Worm (Caenorhabditis elegans) whole organism, L1 larva: ENCODE results near the gene F22F1.2.

ENCODE experiments used
- C16A3.4 ChIP-seq: fragments of 150-350 bp; optimal IDR thresholded peaks from 2 replicates; lab custom pipeline; 2014; ENCODE audit warnings: missing biosample characterization, missing genetic modification characterization
- Y116A8C.19 ChIP-seq: sonication (generic microtip); optimal IDR thresholded peaks from 2 replicates; lab custom pipeline; 2016; ENCODE audit warnings: missing compliant biosample characterization, missing genetic modification characterization, borderline replicate concordance
- alr-1 ChIP-seq: fragments of 200-800 bp; sonication (Bioruptor generic); optimal IDR thresholded peaks from 2 replicates; lab custom pipeline; 2018; ENCODE audit warnings: borderline replicate concordance, mild to moderate bottlenecking, missing genetic modification characterization, missing compliant biosample characterization
- ama-1 ChIP-seq: fragments of 150-350 bp; optimal IDR thresholded peaks from 2 replicates; lab custom pipeline; 2014
- ceh-63 ChIP-seq: fragments of 200-800 bp; sonication (Bioruptor generic); optimal IDR thresholded peaks from 2 replicates; lab custom pipeline; 2018; ENCODE audit warnings: mild to moderate bottlenecking, missing genetic modification characterization, missing compliant biosample characterization
- ceh-8 ChIP-seq: fragments of 200-800 bp; sonication (Bioruptor generic); optimal IDR thresholded peaks from 2 replicates; lab custom pipeline; 2018; ENCODE audit warnings: mild to moderate bottlenecking, missing genetic modification characterization, moderate library complexity, missing compliant biosample characterization
- ceh-82 ChIP-seq, 3 experiments: fragments of 150-350 bp in 1 of 3; sonication (generic microtip) in 2 of 3; optimal IDR thresholded peaks; 2 replicates each; lab custom pipeline; 2014 to 2017; ENCODE audit warnings: missing biosample characterization in 3 of 3, missing genetic modification characterization in 3 of 3
- ceh-88 ChIP-seq: fragments of 200-800 bp; sonication (Bioruptor generic); IDR thresholded peaks from 2 replicates; pipeline ENCODE4 v1.3.6; 2022; ENCODE audit warnings: missing genetic modification characterization, missing compliant biosample characterization
- ces-1 ChIP-seq: fragments of 150-350 bp; optimal IDR thresholded peaks from 2 replicates; lab custom pipeline; 2014; ENCODE audit warnings: missing biosample characterization, missing genetic modification reagents, missing genetic modification characterization
- efl-1 ChIP-seq, 4 experiments: fragments of 150-350 bp; optimal IDR thresholded peaks in 3 of 4; peaks in 1 of 4; 1 replicate in 1 of 4; 2 replicates in 3 of 4; lab custom pipeline; 2014; ENCODE audit warnings: missing biosample characterization in 2 of 4, missing genetic modification characterization in 2 of 4, missing genetic modification reagents in 2 of 4
- efl-3 ChIP-seq: fragments of 200-800 bp; sonication (Bioruptor generic); optimal IDR thresholded peaks from 2 replicates; lab custom pipeline; 2018; ENCODE audit warnings: mild to moderate bottlenecking, missing genetic modification characterization, missing compliant biosample characterization
- fkh-8 ChIP-seq: sonication (generic microtip); optimal IDR thresholded peaks from 2 replicates; lab custom pipeline; 2016; ENCODE audit warnings: mild to moderate bottlenecking, missing genetic modification characterization, missing compliant biosample characterization
- grh-1 ChIP-seq: fragments of 200-800 bp; sonication (Bioruptor generic); IDR thresholded peaks from 2 replicates; pipeline ENCODE4 v1.3.6; 2022; ENCODE audit warnings: missing genetic modification reagents, missing genetic modification characterization, missing compliant biosample characterization
- hlh-17 ChIP-seq: fragments of 200-800 bp; sonication (Bioruptor generic); optimal IDR thresholded peaks from 2 replicates; lab custom pipeline; 2018; ENCODE audit warnings: missing genetic modification characterization, mild to moderate bottlenecking, missing compliant biosample characterization, moderate library complexity, borderline replicate concordance
- hlh-4 ChIP-seq: sonication (generic microtip); optimal IDR thresholded peaks from 2 replicates; lab custom pipeline; 2016; ENCODE audit warnings: mild to moderate bottlenecking, missing genetic modification characterization, missing compliant biosample characterization
- jun-1 ChIP-seq: fragments of 150-350 bp; optimal IDR thresholded peaks from 2 replicates; lab custom pipeline; 2014; ENCODE audit warnings: missing biosample characterization, missing genetic modification reagents, missing genetic modification characterization
- lin-13 ChIP-seq: fragments of 150-350 bp; optimal IDR thresholded peaks from 2 replicates; lab custom pipeline; 2014; ENCODE audit warnings: missing biosample characterization, missing genetic modification reagents, missing genetic modification characterization
- lin-14 ChIP-seq: fragments of 200-800 bp; sonication (Bioruptor generic); optimal IDR thresholded peaks from 2 replicates; lab custom pipeline; 2018; ENCODE audit warnings: mild to moderate bottlenecking, missing genetic modification characterization, moderate library complexity, missing compliant biosample characterization
- lin-35 ChIP-seq, 2 experiments: fragments of 150-350 bp; optimal IDR thresholded peaks; 2 replicates each; lab custom pipeline; 2014; ENCODE audit warnings: missing biosample characterization in 2 of 2, missing genetic modification characterization in 2 of 2, missing genetic modification reagents in 2 of 2
- lsy-2 ChIP-seq, 2 experiments: fragments of 150-350 bp; optimal IDR thresholded peaks; 2 replicates each; lab custom pipeline; 2014; ENCODE audit warnings: missing biosample characterization in 2 of 2, missing genetic modification characterization in 2 of 2
- mdl-1 ChIP-seq, 2 experiments: fragments of 150-350 bp; optimal IDR thresholded peaks; 2 replicates each; lab custom pipeline; 2014 to 2017; ENCODE audit warnings: missing biosample characterization in 2 of 2, missing genetic modification characterization in 2 of 2, inconsistent platforms in 1 of 2
- mef-2 ChIP-seq: fragments of 150-350 bp; optimal IDR thresholded peaks from 2 replicates; lab custom pipeline; 2014; ENCODE audit warnings: missing biosample characterization, missing genetic modification characterization
- mep-1 ChIP-seq: fragments of 150-350 bp; optimal IDR thresholded peaks from 2 replicates; lab custom pipeline; 2014; ENCODE audit warnings: missing biosample characterization, missing genetic modification characterization
- nhr-19 ChIP-seq: fragments of 200-800 bp; sonication (Bioruptor generic); conservative IDR thresholded peaks from 2 replicates; pipeline ENCODE4 v1.3.6; 2022; ENCODE audit warnings: missing genetic modification characterization, missing compliant biosample characterization
- nhr-20 ChIP-seq: sonication (generic microtip); optimal IDR thresholded peaks from 2 replicates; lab custom pipeline; 2016; ENCODE audit warnings: mild to moderate bottlenecking, missing genetic modification characterization, missing compliant biosample characterization
- nhr-28 ChIP-seq: fragments of 150-350 bp; optimal IDR thresholded peaks from 2 replicates; lab custom pipeline; 2014; ENCODE audit warnings: missing biosample characterization, missing genetic modification characterization
- nhr-47 ChIP-seq: sonication (generic microtip); optimal IDR thresholded peaks from 2 replicates; lab custom pipeline; 2016; ENCODE audit warnings: mild to moderate bottlenecking, missing genetic modification characterization, moderate library complexity, missing compliant biosample characterization
- nhr-71 ChIP-seq: sonication (generic microtip); optimal IDR thresholded peaks from 2 replicates; lab custom pipeline; 2016; ENCODE audit warnings: mild to moderate bottlenecking, missing genetic modification characterization, moderate library complexity, missing compliant biosample characterization
- nhr-77 ChIP-seq: fragments of 150-350 bp; optimal IDR thresholded peaks from 2 replicates; lab custom pipeline; 2014; ENCODE audit warnings: missing biosample characterization, missing genetic modification characterization
- nhr-85 ChIP-seq: sonication (generic microtip); peaks from one replicate; lab custom pipeline; 2016; ENCODE audit warnings: missing genetic modification characterization, inconsistent platforms, missing compliant biosample characterization
- pax-3 ChIP-seq: fragments of 200-800 bp; sonication (Bioruptor generic); optimal IDR thresholded peaks from 2 replicates; lab custom pipeline; 2018; ENCODE audit warnings: mild to moderate bottlenecking, missing genetic modification characterization, moderate library complexity, missing compliant biosample characterization
- rnt-1 ChIP-seq: sonication (generic microtip); optimal IDR thresholded peaks from 2 replicates; lab custom pipeline; 2016; ENCODE audit warnings: mild to moderate bottlenecking, missing genetic modification characterization, moderate library complexity, missing compliant biosample characterization
- skn-1 ChIP-seq: fragments of 150-350 bp; optimal IDR thresholded peaks from 2 replicates; lab custom pipeline; 2014; ENCODE audit warnings: missing biosample characterization, missing genetic modification characterization
- snu-23 ChIP-seq: sonication (generic microtip); optimal IDR thresholded peaks from 2 replicates; lab custom pipeline; 2016; ENCODE audit warnings: missing genetic modification characterization, missing compliant biosample characterization
- sox-4 ChIP-seq: sonication (generic microtip); optimal IDR thresholded peaks from 2 replicates; lab custom pipeline; 2016; ENCODE audit warnings: missing genetic modification characterization, missing compliant biosample characterization
- sptf-1 ChIP-seq: fragments of 150-350 bp; optimal IDR thresholded peaks from 2 replicates; lab custom pipeline; 2014; ENCODE audit warnings: missing biosample characterization, missing genetic modification characterization
- sup-37 ChIP-seq: fragments of 200-800 bp; sonication (Bioruptor generic); optimal IDR thresholded peaks from 2 replicates; lab custom pipeline; 2018; ENCODE audit warnings: mild to moderate bottlenecking, missing genetic modification characterization, missing compliant biosample characterization
- swsn-7 ChIP-seq: sonication (generic microtip); optimal IDR thresholded peaks from 2 replicates; lab custom pipeline; 2016; ENCODE audit warnings: missing genetic modification characterization, missing compliant biosample characterization
- tbx-2 ChIP-seq: sonication (generic microtip); optimal IDR thresholded peaks from 2 replicates; lab custom pipeline; 2016; ENCODE audit warnings: missing genetic modification characterization, missing compliant biosample characterization
- tlp-1 ChIP-seq: fragments of 150-350 bp; optimal IDR thresholded peaks from 2 replicates; lab custom pipeline; 2014; ENCODE audit warnings: missing biosample characterization, missing genetic modification characterization
- unc-86 ChIP-seq: sonication (generic microtip); optimal IDR thresholded peaks from 2 replicates; lab custom pipeline; 2016; ENCODE audit warnings: missing genetic modification characterization, missing compliant biosample characterization
- unc-98 ChIP-seq: fragments of 200-800 bp; sonication (Bioruptor generic); IDR thresholded peaks from 2 replicates; pipeline ENCODE4 v1.3.6; 2022; ENCODE audit warnings: missing genetic modification characterization, missing compliant biosample characterization
- xbp-1 ChIP-seq: sonication (generic microtip); optimal IDR thresholded peaks from 2 replicates; lab custom pipeline; 2016; ENCODE audit warnings: missing genetic modification characterization, missing compliant biosample characterization
- ztf-11 ChIP-seq, 2 experiments: sonication (generic microtip); optimal IDR thresholded peaks; 2 replicates each; lab custom pipeline; 2016 to 2017; ENCODE audit warnings: missing genetic modification characterization in 2 of 2, missing biosample characterization in 1 of 2, missing compliant biosample characterization in 1 of 2
- ztf-4 ChIP-seq: fragments of 150-350 bp; optimal IDR thresholded peaks from 2 replicates; lab custom pipeline; 2014; ENCODE audit warnings: missing biosample characterization, missing genetic modification characterization

Gene F22F1.2

ce11 chrX:8160016-8160415 is 9.5 kb upstream of the F22F1.2 start (continued):
- TF ChIP-seq snu-23 (GFP tag; lab: Kevin White, UChicago), result peak; percentile 50
- TF ChIP-seq Y116A8C.19 (tag; lab: Kevin White, UChicago), result no peak
- TF ChIP-seq swsn-7, result peak; percentile 53
- peak; percentile 34 for TF ChIP-seq skn-1 (tag; lab: Kevin White, UChicago)
- TF ChIP-seq tbx-2 (tag; lab: Kevin White, UChicago), result peak; percentile 29
- TF ChIP-seq ceh-88 (GFP tag; lab: Robert Waterston, UW), result no peak
- TF ChIP-seq nhr-85 (tag; lab: Kevin White, UChicago), result peak; percentile 81
- no peak for TF ChIP-seq ztf-4 (tag; lab: Kevin White, UChicago)

- TF ChIP-seq nhr-71 (tag; lab: Kevin White, UChicago) (peak; percentile 65), nhr-28 (tag; lab: Kevin White, UChicago) (no peak), hlh-17 (no peak), tlp-1 (tag; lab: Kevin White, UChicago) (no peak), nhr-20 (tag; lab: Kevin White, UChicago) (peak; percentile 26), nhr-85 (tag; lab: Kevin White, UChicago) (peak; percentile 74), snu-23 (GFP tag; lab: Kevin White, UChicago) (peak; percentile 41), ama-1 (peak; percentile 30), efl-3 (GFP tag; lab: Kevin White, UChicago) (no peak), fkh-8 (tag; lab: Kevin White, UChicago) (peak; percentile 22), mdl-1 (tag; optimal IDR thresholded peaks at IDR 0.05; lab: Kevin White, UChicago) (no peak), sox-4 (peak; percentile 11), jun-1 (peak; percentile 9), mep-1 (peak; percentile 14), tbx-2 (tag; lab: Kevin White, UChicago) (peak; percentile 51), efl-1 (optimal IDR thresholded peaks at IDR 0.05; lab: Kevin White, UChicago) (no peak), efl-1 (GFP tag; optimal IDR thresholded peaks at IDR 0.05 in 1 of 2; lab: Kevin White, UChicago) (peak in 1 of 2 experiments; percentile 16), pax-3 (tag; lab: Kevin White, UChicago) (no peak), nhr-77 (tag; lab: Kevin White, UChicago) (no peak), ztf-11 (tag; optimal IDR thresholded peaks at IDR 0.05; lab: Kevin White, UChicago) (peak in 1 of 2 experiments; percentile 6), unc-86 (tag; lab: Kevin White, UChicago) (peak; percentile 54), swsn-7 (peak; percentile 89), rnt-1 (tag; lab: Kevin White, UChicago) (peak; percentile 63), hlh-4 (tag; lab: Kevin White, UChicago) (no peak), ceh-82 (tag; optimal IDR thresholded peaks at IDR 0.05; lab: Kevin White, UChicago) (peak in 1 of 3 experiments; percentile 48), lin-35 (GFP tag; optimal IDR thresholded peaks at IDR 0.05; lab: Kevin White, UChicago) (peak; percentile 8 to 31), xbp-1 (tag; lab: Kevin White, UChicago) (peak; percentile 40), C16A3.4 (tag; lab: Kevin White, UChicago) (peak; percentile 38), nhr-19 (GFP tag; lab: Robert Waterston, UW) (peak; percentile 40), grh-1 (GFP tag; lab: Robert Waterston, UW) (peak; percentile 52), nhr-47 (tag; lab: Kevin White, UChicago) (peak; percentile 69), lin-14 (GFP tag; lab: Kevin White, UChicago) (peak; percentile 69), lsy-2 (tag; optimal IDR thresholded peaks at IDR 0.05; lab: Kevin White, UChicago) (peak in 1 of 2 experiments; percentile 52)
These were observed 8.7 kb upstream of the F22F1.2 start, which contains the start of gene hil-3 for ce11 chrX:8158975-8159813. Gene hil-3, plus strand, starts transcription at chrX:8159169.

DNA sequence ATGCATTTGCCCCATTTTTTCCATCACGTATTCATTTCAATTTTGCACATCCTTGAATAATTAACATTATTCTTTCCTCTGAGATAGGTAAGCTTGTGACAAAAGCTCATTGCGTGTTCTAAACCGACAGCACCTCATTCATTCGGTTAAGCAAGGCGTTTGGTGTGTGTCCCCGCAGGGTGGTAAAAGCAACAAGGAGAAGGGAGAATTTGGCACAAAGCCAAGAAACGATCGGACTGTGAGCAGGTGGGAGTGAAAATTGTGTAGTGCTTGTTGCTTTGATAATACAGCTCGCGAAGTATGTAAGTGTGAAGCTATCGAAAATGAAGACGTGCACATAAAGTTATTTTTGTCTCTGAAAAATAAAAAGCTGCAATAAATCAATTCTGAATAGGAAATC is 6.6 kb upstream of the F22F1.2 start:
- TF ChIP-seq hlh-4 (tag; lab: Kevin White, UChicago) (no peak), fkh-8 (tag; lab: Kevin White, UChicago) (peak; percentile 64), alr-1 (tag; lab: Kevin White, UChicago) (no peak), ztf-4 (tag; lab: Kevin White, UChicago) (no peak), hlh-17 (no peak), nhr-47 (tag; lab: Kevin White, UChicago) (peak; percentile 29), ces-1 (GFP tag; lab: Kevin White, UChicago) (no peak), ceh-88 (GFP tag; lab: Robert Waterston, UW) (no peak), ama-1 (no peak), efl-1 (optimal IDR thresholded peaks at IDR 0.05; lab: Kevin White, UChicago) (no peak), efl-1 (GFP tag; optimal IDR thresholded peaks at IDR 0.05 in 1 of 2; lab: Kevin White, UChicago) (no peak), mef-2 (tag; lab: Kevin White, UChicago) (no peak), ceh-63 (GFP tag; lab: Kevin White, UChicago) (no peak), ceh-8 (GFP tag; lab: Kevin White, UChicago) (no peak), lin-13 (GFP tag; lab: Kevin White, UChicago) (no peak), lin-35 (GFP tag; optimal IDR thresholded peaks at IDR 0.05; lab: Kevin White, UChicago) (no peak), unc-98 (no peak), sptf-1 (tag; lab: Kevin White, UChicago) (no peak), nhr-28 (tag; lab: Kevin White, UChicago) (no peak), sup-37 (no peak), nhr-85 (tag; lab: Kevin White, UChicago) (no peak), lin-14 (GFP tag; lab: Kevin White, UChicago) (peak; percentile 67)
